Fruit fly (Drosophila melanogaster) whole organism, embryonic: ENCODE data around the gene St2.

Source experiments
- Abd-B ChIP-seq: fragments of 200-800 bp; sonication (Bioruptor generic); optimal IDR thresholded peaks from 2 replicates; lab custom pipeline; 2018; ENCODE audit warnings: missing biosample characterization, mild to moderate bottlenecking, missing genetic modification characterization, moderate library complexity
- CG12104 ChIP-seq: fragments of 200-800 bp; sonication (Bioruptor generic); optimal IDR thresholded peaks from 3 replicates; lab custom pipeline; 2016; ENCODE audit warnings: missing biosample characterization, missing genetic modification characterization
- CG13123 ChIP-seq: fragments of 200-800 bp; sonication (Bioruptor generic); optimal IDR thresholded peaks from 2 replicates; lab custom pipeline; 2016; ENCODE audit warnings: missing biosample characterization, missing genetic modification characterization
- CG13287 ChIP-seq: fragments of 200-800 bp; sonication (Bioruptor generic); IDR thresholded peaks from 2 replicates; pipeline ENCODE4 v1.3.6; 2022; ENCODE audit warnings: missing biosample characterization, missing genetic modification characterization; ENCODE audit not compliant: partially characterized antibody
- CG14050 ChIP-seq: fragments of 200-800 bp; sonication (Bioruptor generic); IDR thresholded peaks from 3 replicates; pipeline ENCODE4 v1.3.6; 2022; ENCODE audit warnings: missing biosample characterization, missing genetic modification characterization
- CG1603 ChIP-seq: fragments of 200-800 bp; sonication (Bioruptor generic); optimal IDR thresholded peaks from 2 replicates; lab custom pipeline; 2019; ENCODE audit warnings: missing biosample characterization, mild to moderate bottlenecking, missing genetic modification characterization, moderate library complexity
- CG17186 ChIP-seq: fragments of 200-800 bp; sonication (Bioruptor generic); optimal IDR thresholded peaks from 3 replicates; lab custom pipeline; 2017; ENCODE audit warnings: missing biosample characterization, missing genetic modification reagents, missing genetic modification characterization
- CG17612 ChIP-seq: fragments of 200-800 bp; sonication (Bioruptor generic); IDR thresholded peaks from 2 replicates; pipeline ENCODE4 v1.3.6; 2022; ENCODE audit warnings: missing biosample characterization, missing genetic modification characterization
- CG2678 ChIP-seq: fragments of 200-800 bp; sonication (Bioruptor generic); optimal IDR thresholded peaks from 3 replicates; lab custom pipeline; 2019; ENCODE audit warnings: missing biosample characterization, mild to moderate bottlenecking, missing genetic modification characterization, moderate library complexity
- CG32532 ChIP-seq: fragments of 200-800 bp; sonication (Bioruptor generic); IDR thresholded peaks from 2 replicates; pipeline ENCODE4 v1.3.6; 2022; ENCODE audit warnings: missing biosample characterization, missing genetic modification characterization
- CG32767 ChIP-seq: fragments of 200-800 bp; sonication (Bioruptor generic); IDR thresholded peaks from 2 replicates; pipeline ENCODE4 v1.3.6; 2022; ENCODE audit warnings: missing biosample characterization, missing genetic modification characterization
- CG4820 ChIP-seq: fragments of 200-800 bp; sonication (Bioruptor generic); optimal IDR thresholded peaks from 3 replicates; lab custom pipeline; 2016; ENCODE audit warnings: missing biosample characterization, missing genetic modification characterization
- CG5180 ChIP-seq: fragments of 200-800 bp; sonication (Bioruptor generic); optimal IDR thresholded peaks from 3 replicates; lab custom pipeline; 2017; ENCODE audit warnings: missing biosample characterization, missing genetic modification characterization, mild to moderate bottlenecking, moderate library complexity, missing genetic modification reagents
- CG6654 ChIP-seq: fragments of 200-800 bp; sonication (Bioruptor generic); optimal IDR thresholded peaks from 2 replicates; lab custom pipeline; 2017; ENCODE audit warnings: missing biosample characterization, mild to moderate bottlenecking, missing genetic modification characterization
- CG6689 ChIP-seq: fragments of 200-800 bp; sonication (Bioruptor generic); IDR thresholded peaks from 2 replicates; pipeline ENCODE4 v1.3.6; 2022; ENCODE audit warnings: missing biosample characterization, missing genetic modification characterization
- CG6765 ChIP-seq: fragments of 200-800 bp; sonication (Bioruptor generic); optimal IDR thresholded peaks from 3 replicates; lab custom pipeline; 2017; ENCODE audit warnings: missing biosample characterization, mild to moderate bottlenecking, missing genetic modification characterization
- CG7271 ChIP-seq: fragments of 200-800 bp; sonication (Bioruptor generic); optimal IDR thresholded peaks from 2 replicates; lab custom pipeline; 2018; ENCODE audit warnings: missing biosample characterization, mild to moderate bottlenecking, missing genetic modification characterization, moderate library complexity
- CG7357 ChIP-seq: fragments of 200-800 bp; sonication (Bioruptor generic); IDR thresholded peaks from 3 replicates; pipeline ENCODE4 v1.3.6; 2022; ENCODE audit warnings: missing biosample characterization, missing genetic modification characterization
- CG8388 ChIP-seq: fragments of 200-800 bp; sonication (Bioruptor generic); optimal IDR thresholded peaks from 2 replicates; lab custom pipeline; 2019; ENCODE audit warnings: missing biosample characterization, mild to moderate bottlenecking, missing genetic modification characterization, moderate library complexity
- D19A ChIP-seq: fragments of 200-800 bp; optimal IDR thresholded peaks from 3 replicates; lab custom pipeline; 2019; ENCODE audit warnings: missing biosample characterization, mild to moderate bottlenecking, missing genetic modification characterization, moderate library complexity
- Dbx ChIP-seq: fragments of 200-800 bp; sonication (Bioruptor generic); IDR thresholded peaks from 3 replicates; pipeline ENCODE4 v1.3.6; 2022; ENCODE audit warnings: missing biosample characterization, missing genetic modification characterization
- Dip3 ChIP-seq: fragments of 200-800 bp; sonication (Bioruptor generic); optimal IDR thresholded peaks from 3 replicates; lab custom pipeline; 2016; ENCODE audit warnings: missing biosample characterization, missing genetic modification characterization
- Drgx ChIP-seq: fragments of 200-800 bp; sonication (Bioruptor generic); IDR thresholded peaks from 2 replicates; pipeline ENCODE4 v1.3.6; 2022; ENCODE audit warnings: missing biosample characterization, missing genetic modification characterization
- Fer2 ChIP-seq: fragments of 200-800 bp; sonication (Bioruptor generic); optimal IDR thresholded peaks from 2 replicates; lab custom pipeline; 2018; ENCODE audit warnings: missing biosample characterization, mild to moderate bottlenecking, missing genetic modification characterization, moderate library complexity
- Gug ChIP-seq: fragments of 200-800 bp; sonication (Bioruptor generic); IDR thresholded peaks from 4 replicates; pipeline ENCODE4 v1.3.6; 2022; ENCODE audit warnings: missing biosample characterization, missing genetic modification characterization
- HLH54F ChIP-seq: fragments of 200-800 bp; sonication (Bioruptor generic); optimal IDR thresholded peaks from 3 replicates; lab custom pipeline; 2016; ENCODE audit warnings: missing biosample characterization, missing genetic modification characterization
- HLHmδ ChIP-seq: fragments of 200-800 bp; sonication (Bioruptor generic); optimal IDR thresholded peaks from 2 replicates; lab custom pipeline; 2018; ENCODE audit warnings: missing biosample characterization, mild to moderate bottlenecking, missing genetic modification characterization, moderate library complexity
- Lhr ChIP-seq: fragments of 200-800 bp; sonication (Bioruptor generic); optimal IDR thresholded peaks from 3 replicates; lab custom pipeline; 2017; ENCODE audit warnings: mild to moderate bottlenecking, missing biosample characterization, missing genetic modification reagents, missing genetic modification characterization
- aop ChIP-seq: fragments of 200-800 bp; sonication (Bioruptor generic); IDR thresholded peaks from 2 replicates; pipeline ENCODE4 v1.3.6; 2022; ENCODE audit warnings: missing biosample characterization, missing genetic modification characterization
- bab2 ChIP-seq: fragments of 200-800 bp; sonication (Bioruptor generic); optimal IDR thresholded peaks from 2 replicates; lab custom pipeline; 2016; ENCODE audit warnings: missing biosample characterization, missing genetic modification characterization
- bbx ChIP-seq: fragments of 200-800 bp; sonication (Bioruptor generic); IDR thresholded peaks from 2 replicates; pipeline ENCODE4 v1.3.6; 2022; ENCODE audit warnings: missing biosample characterization, missing genetic modification characterization; ENCODE audit not compliant: partially characterized antibody
- cg ChIP-seq: fragments of 200-800 bp; sonication (Bioruptor generic); optimal IDR thresholded peaks from 3 replicates; lab custom pipeline; 2019; ENCODE audit warnings: missing biosample characterization, mild to moderate bottlenecking, missing genetic modification characterization, moderate library complexity
- dpn ChIP-seq, 2 experiments: fragments of 200-800 bp; sonication (Bioruptor generic); optimal IDR thresholded peaks; 3 replicates each; lab custom pipeline; 2016; ENCODE audit warnings: missing biosample characterization in 2 of 2, missing genetic modification characterization in 2 of 2
- dysf ChIP-seq: fragments of 200-800 bp; sonication (Bioruptor generic); IDR thresholded peaks from 3 replicates; pipeline ENCODE4 v1.3.6; 2022; ENCODE audit warnings: missing biosample characterization, missing genetic modification characterization
- fu2 ChIP-seq: fragments of 200-800 bp; sonication (Bioruptor generic); optimal IDR thresholded peaks from 2 replicates; lab custom pipeline; 2016; ENCODE audit warnings: missing biosample characterization, missing genetic modification characterization
- her ChIP-seq: fragments of 200-800 bp; sonication (Bioruptor generic); optimal IDR thresholded peaks from 2 replicates; lab custom pipeline; 2016; ENCODE audit warnings: missing biosample characterization, missing genetic modification characterization
- hkb ChIP-seq, 2 experiments: fragments of 200-800 bp in 1 of 2; fragments of >200 bp in 1 of 2; sonication (Bioruptor generic) in 1 of 2; IDR thresholded peaks in 1 of 2; optimal IDR thresholded peaks in 1 of 2; 2 replicates each; pipeline versions ENCODE4 v1.3.6 to Lab custom; 2017 to 2022; ENCODE audit warnings: missing biosample characterization in 1 of 2, missing genetic modification characterization in 1 of 2
- ind ChIP-seq: fragments of 200-800 bp; sonication (Bioruptor generic); optimal IDR thresholded peaks from 3 replicates; lab custom pipeline; 2016; ENCODE audit warnings: missing biosample characterization, missing genetic modification characterization
- lbe ChIP-seq: fragments of 200-800 bp; sonication (Bioruptor generic); optimal IDR thresholded peaks from 2 replicates; lab custom pipeline; 2016; ENCODE audit warnings: missing biosample characterization, mild to moderate bottlenecking, missing genetic modification characterization
- nerfin-1 ChIP-seq: fragments of 200-800 bp; sonication (Bioruptor generic); optimal IDR thresholded peaks from 3 replicates; lab custom pipeline; 2019; ENCODE audit warnings: missing biosample characterization, mild to moderate bottlenecking, missing genetic modification characterization, moderate library complexity
- nmo ChIP-seq: fragments of 200-800 bp; sonication (Bioruptor generic); optimal IDR thresholded peaks from 2 replicates; lab custom pipeline; 2018; ENCODE audit warnings: missing biosample characterization, mild to moderate bottlenecking, missing genetic modification characterization, moderate library complexity
- odd ChIP-seq: fragments of 200-800 bp; sonication (Bioruptor generic); optimal IDR thresholded peaks from 2 replicates; lab custom pipeline; 2017; ENCODE audit warnings: missing biosample characterization, mild to moderate bottlenecking, missing genetic modification characterization
- pho ChIP-seq: fragments of 200-800 bp; sonication (Bioruptor generic); optimal IDR thresholded peaks from 2 replicates; lab custom pipeline; 2016; ENCODE audit warnings: missing biosample characterization, missing genetic modification characterization
- pnt ChIP-seq: fragments of 200-800 bp; sonication (Bioruptor generic); optimal IDR thresholded peaks from 3 replicates; lab custom pipeline; 2016; ENCODE audit warnings: missing biosample characterization, missing genetic modification characterization
- run ChIP-seq: fragments of 200-800 bp; sonication (Bioruptor generic); optimal IDR thresholded peaks from 3 replicates; lab custom pipeline; 2018; ENCODE audit warnings: missing biosample characterization, mild to moderate bottlenecking, missing genetic modification characterization
- slp2 ChIP-seq: fragments of 200-800 bp; sonication (Bioruptor generic); optimal IDR thresholded peaks from 2 replicates; lab custom pipeline; 2016; ENCODE audit warnings: missing biosample characterization, missing genetic modification characterization
- sug ChIP-seq: fragments of 200-800 bp; optimal IDR thresholded peaks from 2 replicates; lab custom pipeline; 2019; ENCODE audit warnings: missing biosample characterization, mild to moderate bottlenecking, missing genetic modification characterization, moderate library complexity
- toy ChIP-seq: fragments of 200-800 bp; sonication (Bioruptor generic); IDR thresholded peaks from 2 replicates; pipeline ENCODE4 v1.3.6; 2022; ENCODE audit warnings: missing biosample characterization, missing genetic modification characterization
- tx ChIP-seq: fragments of 200-800 bp; sonication (Bioruptor generic); optimal IDR thresholded peaks from 2 replicates; lab custom pipeline; 2016; ENCODE audit warnings: missing biosample characterization, missing genetic modification characterization

St2 gene

dm6 chr3R:9229075-9229835, 22.4 kb upstream of the St2 start (continued):
- TF ChIP-seq bbx (GFP tag; lab: Robert Waterston, UW): 0 out of 2 replicates have a peak, but pooled peaks have one; percentile 14
- peak; percentile 54 for TF ChIP-seq CG17186 (GFP tag; lab: Kevin White, UChicago)
- TF ChIP-seq Lhr (GFP tag; lab: Kevin White, UChicago): peak; percentile 57
- no peak for TF ChIP-seq CG17612 (GFP tag; lab: Robert Waterston, UW)
- peak; percentile 39 for TF ChIP-seq odd (GFP tag; lab: Kevin White, UChicago)
- TF ChIP-seq CG6654 (GFP tag; lab: Kevin White, UChicago): peak; percentile 48
- TF ChIP-seq CG1603 (tag; lab: Kevin White, UChicago): peak; percentile 78
- TF ChIP-seq aop (GFP tag; lab: Robert Waterston, UW): no peak
- TF ChIP-seq nerfin-1 (tag; lab: Kevin White, UChicago): peak; percentile 25
- peak; percentile 81 for TF ChIP-seq HLHmδ
- TF ChIP-seq pho (GFP tag; lab: Kevin White, UChicago): peak; percentile 63
- no peak for TF ChIP-seq Dbx (GFP tag; lab: Robert Waterston, UW)
- peak; percentile 98 for TF ChIP-seq lbe
- peak; percentile 61; the same call in 1 of the 2 replicates for TF ChIP-seq CG32532 (GFP tag; lab: Robert Waterston, UW)
- peak; percentile 75 for TF ChIP-seq slp2 (GFP tag; lab: Kevin White, UChicago)
- no peak for TF ChIP-seq run (tag; lab: Kevin White, UChicago)
- TF ChIP-seq CG13287 (GFP tag; lab: Robert Waterston, UW): peak; percentile 12; the same call in 1 of the 2 replicates
- peak; percentile 61 for TF ChIP-seq CG13123
- no peak for TF ChIP-seq CG7271 (tag; lab: Kevin White, UChicago)
- peak; percentile 36; the same call in 1 of the 3 replicates for TF ChIP-seq CG7357 (GFP tag; lab: Robert Waterston, UW)
- peak; percentile 43; the same call in 2 of the 4 replicates for TF ChIP-seq Gug (GFP tag; lab: Robert Waterston, UW)
- no peak for TF ChIP-seq hkb (optimal IDR thresholded peaks at IDR 0.05; lab: Kevin White, UChicago)
- peak; percentile 80 for TF ChIP-seq hkb (GFP tag; IDR thresholded peaks at IDR 0.05; lab: Robert Waterston, UW)
- TF ChIP-seq sug (tag; lab: Kevin White, UChicago): peak; percentile 27
- peak; percentile 74 for TF ChIP-seq D19A (tag; lab: Kevin White, UChicago)
- no peak for TF ChIP-seq CG32767
- no peak for TF ChIP-seq CG14050 (GFP tag; lab: Robert Waterston, UW)
- peak; percentile 65 for TF ChIP-seq dysf (GFP tag; lab: Robert Waterston, UW)
- no peak for TF ChIP-seq CG5180
- no peak for TF ChIP-seq Fer2 (tag; lab: Kevin White, UChicago)
- peak; percentile 67 for TF ChIP-seq Abd-B (GFP tag; lab: Kevin White, UChicago)
- TF ChIP-seq HLH54F: peak; percentile 57
- TF ChIP-seq fu2 (GFP tag; lab: Kevin White, UChicago): peak; percentile 63
- peak; percentile 74 for TF ChIP-seq ind
- TF ChIP-seq pnt (GFP tag; lab: Kevin White, UChicago): peak; percentile 92
- peak; percentile 49 for TF ChIP-seq Dip3 (GFP tag; lab: Kevin White, UChicago)
- TF ChIP-seq nmo (GFP tag; lab: Kevin White, UChicago): peak; percentile 88
- peak; percentile 79 for TF ChIP-seq CG8388 (GFP tag; lab: Kevin White, UChicago)
- TF ChIP-seq dpn (GFP tag; optimal IDR thresholded peaks at IDR 0.05; lab: Kevin White, UChicago): peak; percentile 72 to 81
- peak; percentile 69 for TF ChIP-seq cg
- TF ChIP-seq bab2 (GFP tag; lab: Kevin White, UChicago): peak; percentile 72
- peak; percentile 82 for TF ChIP-seq tx
- TF ChIP-seq CG2678: peak; percentile 82
- no peak for TF ChIP-seq toy
- TF ChIP-seq CG6689 (GFP tag; lab: Robert Waterston, UW): peak; percentile 72
- TF ChIP-seq CG12104: peak; percentile 61
- TF ChIP-seq her (GFP tag; lab: Kevin White, UChicago): peak; percentile 69
- peak; percentile 80 for TF ChIP-seq CG4820
- no peak for TF ChIP-seq CG6765 (GFP tag; lab: Kevin White, UChicago)
- peak; percentile 95 for TF ChIP-seq Drgx (GFP tag; lab: Robert Waterston, UW)
